Fruit fly (Drosophila melanogaster): ENCODE measurements around the gene Kebab.

The Kebab gene

dm6 chr2L:2031522-2031921 is 13.8 kb upstream of the Kebab start (continued):
- no peak for TF ChIP-seq gsb-n (tag; optimal IDR thresholded peaks at IDR 0.05)
- TF ChIP-seq tna (GFP tag; IDR thresholded peaks at IDR 0.05; ENCODE audit: partially characterized antibody), result peak; percentile 64
- no peak for TF ChIP-seq klu (GFP tag; IDR thresholded peaks at IDR 0.05)
- peak; percentile 77 for TF ChIP-seq ato (GFP tag; IDR thresholded peaks at IDR 0.05; ENCODE audit: partially characterized antibody)
- TF ChIP-seq CG12744 (GFP tag; optimal IDR thresholded peaks at IDR 0.05), result no peak
- no peak for TF ChIP-seq Gug (GFP tag; IDR thresholded peaks at IDR 0.05)
- TF ChIP-seq hb (GFP tag; IDR thresholded peaks at IDR 0.05; ENCODE audit: partially characterized antibody), result peak; percentile 64; the same call in 1 of the 3 replicates
- TF ChIP-seq Nf-YA (GFP tag; IDR thresholded peaks at IDR 0.05), result no peak
- TF ChIP-seq corto (GFP tag; optimal IDR thresholded peaks at IDR 0.05), result no peak
- no peak for TF ChIP-seq dan (GFP tag; IDR thresholded peaks at IDR 0.05)
- no peak for TF ChIP-seq Oli (tag; optimal IDR thresholded peaks at IDR 0.05)
- TF ChIP-seq CG1233 (GFP tag; optimal IDR thresholded peaks at IDR 0.05), result no peak
- no peak for TF ChIP-seq Lim3 (GFP tag; IDR thresholded peaks at IDR 0.05)
- TF ChIP-seq da (GFP tag; optimal IDR thresholded peaks at IDR 0.05), result no peak
- no peak for TF ChIP-seq pnt (GFP tag; optimal IDR thresholded peaks at IDR 0.05)
- TF ChIP-seq CG3407 (GFP tag; optimal IDR thresholded peaks at IDR 0.05), result no peak
- TF ChIP-seq CG5180 (GFP tag; optimal IDR thresholded peaks at IDR 0.05), result peak; percentile 13
- no peak for TF ChIP-seq CG10147 (GFP tag; optimal IDR thresholded peaks at IDR 0.05)
- no peak for TF ChIP-seq Rfx (GFP tag; IDR thresholded peaks at IDR 0.05)
- no peak for TF ChIP-seq CG4360 (GFP tag; IDR thresholded peaks at IDR 0.05)
- TF ChIP-seq H15 (GFP tag; IDR thresholded peaks at IDR 0.05), result no peak
- TF ChIP-seq CG10274 (GFP tag; optimal IDR thresholded peaks at IDR 0.05), result no peak
- TF ChIP-seq Med (GFP tag), result peak; percentile 33
- no peak for TF ChIP-seq CG11398 (GFP tag; optimal IDR thresholded peaks at IDR 0.05)
- TF ChIP-seq Bdp1 (GFP tag; optimal IDR thresholded peaks at IDR 0.05), result peak; percentile 97
- no peak for TF ChIP-seq en (GFP tag; optimal IDR thresholded peaks at IDR 0.05)
- TF ChIP-seq CG1602 (GFP tag; optimal IDR thresholded peaks at IDR 0.05), result no peak
- peak; percentile 42; the same call in 1 of the 3 replicates for TF ChIP-seq HLH4C (GFP tag; IDR thresholded peaks at IDR 0.05; ENCODE audit: partially characterized antibody)
- TF ChIP-seq CG2129 (GFP tag; IDR thresholded peaks at IDR 0.05; ENCODE audit: partially characterized antibody), result no peak
- TF ChIP-seq grn (GFP tag; optimal IDR thresholded peaks at IDR 0.05), result no peak
- TF ChIP-seq CG11560 (tag; IDR thresholded peaks at IDR 0.05), result no peak
- TF ChIP-seq CG13424 (tag; optimal IDR thresholded peaks at IDR 0.05), result no peak
- TF ChIP-seq CG32767 (GFP tag; IDR thresholded peaks at IDR 0.05), result no peak
- TF ChIP-seq lmd (GFP tag; IDR thresholded peaks at IDR 0.05), result no peak
- no peak for TF ChIP-seq chif (GFP tag; optimal IDR thresholded peaks at IDR 0.05)
- peak; percentile 77 for TF ChIP-seq CG16813 (GFP tag; IDR thresholded peaks at IDR 0.05; ENCODE audit: partially characterized antibody)
- no peak for TF ChIP-seq CG8359 (GFP tag; optimal IDR thresholded peaks at IDR 0.05; ENCODE audit: borderline replicate concordance)
- peak; percentile 71; the same call in 1 of the 2 replicates for TF ChIP-seq CG42726 (GFP tag; IDR thresholded peaks at IDR 0.05; ENCODE audit: partially characterized antibody)
- TF ChIP-seq ab (GFP tag; optimal IDR thresholded peaks at IDR 0.05), result no peak
- peak; percentile 39; the same call in 2 of the 3 replicates for TF ChIP-seq CG34224 (GFP tag; IDR thresholded peaks at IDR 0.05; ENCODE audit: partially characterized antibody)
- peak; percentile 26 for TF ChIP-seq cg (GFP tag; optimal IDR thresholded peaks at IDR 0.05)
- no peak for TF ChIP-seq CG10565 (GFP tag; optimal IDR thresholded peaks at IDR 0.05)
- TF ChIP-seq CG1024 (GFP tag; IDR thresholded peaks at IDR 0.05), result no peak
- peak; percentile 54; the same call in 1 of the 3 replicates for TF ChIP-seq knrl (GFP tag; IDR thresholded peaks at IDR 0.05; ENCODE audit: partially characterized antibody)
- TF ChIP-seq pfk (GFP tag; optimal IDR thresholded peaks at IDR 0.05), result no peak
- TF ChIP-seq CG7963 (GFP tag; IDR thresholded peaks at IDR 0.05; ENCODE audit: partially characterized antibody), result peak; percentile 64; the same call in 2 of the 3 replicates
- TF ChIP-seq stwl (tag; optimal IDR thresholded peaks at IDR 0.05), result no peak
- no peak for TF ChIP-seq CG11504 (tag; optimal IDR thresholded peaks at IDR 0.05)
- peak; percentile 71; the same call in 1 of the 2 replicates for TF ChIP-seq bbx (GFP tag; IDR thresholded peaks at IDR 0.05; ENCODE audit: partially characterized antibody)
- TF ChIP-seq Bgb (GFP tag; IDR thresholded peaks at IDR 0.05; ENCODE audit: partially characterized antibody), result peak; percentile 68

Measured in whole organism, embryonic.